Fruit fly (Drosophila melanogaster) whole organism, embryonic: ENCODE measurements around the gene CG42342.

Experiments
- ATbp ChIP-seq: fragments of 200-800 bp; sonication (Bioruptor generic); optimal IDR thresholded peaks from 2 replicates; lab custom pipeline; 2017; ENCODE audit warnings: missing biosample characterization, mild to moderate bottlenecking, missing genetic modification characterization, missing genetic modification reagents
- C15 ChIP-seq: fragments of 200-800 bp; sonication (Bioruptor generic); IDR thresholded peaks from 3 replicates; pipeline ENCODE4 v1.3.6; 2022; ENCODE audit warnings: missing biosample characterization, missing genetic modification characterization
- CG10321 ChIP-seq: fragments of 200-800 bp; sonication (Bioruptor generic); IDR thresholded peaks from 2 replicates; pipeline ENCODE4 v1.3.6; 2022; ENCODE audit warnings: missing biosample characterization, missing genetic modification characterization
- CG12942 ChIP-seq: fragments of 200-800 bp; sonication (Bioruptor generic); optimal IDR thresholded peaks from 3 replicates; lab custom pipeline; 2016; ENCODE audit warnings: missing biosample characterization, missing genetic modification characterization
- CG13123 ChIP-seq: fragments of 200-800 bp; sonication (Bioruptor generic); optimal IDR thresholded peaks from 2 replicates; lab custom pipeline; 2016; ENCODE audit warnings: missing biosample characterization, missing genetic modification characterization
- CG13775 ChIP-seq: fragments of 200-800 bp; sonication (Bioruptor generic); optimal IDR thresholded peaks from 3 replicates; lab custom pipeline; 2017; ENCODE audit warnings: missing biosample characterization, mild to moderate bottlenecking, missing genetic modification characterization
- CG15696 ChIP-seq: fragments of 200-800 bp; sonication (Bioruptor generic); optimal IDR thresholded peaks from 2 replicates; lab custom pipeline; 2019; ENCODE audit warnings: missing biosample characterization, mild to moderate bottlenecking, missing genetic modification characterization, moderate library complexity
- CG1602 ChIP-seq: fragments of 200-800 bp; sonication (Bioruptor generic); optimal IDR thresholded peaks from 3 replicates; lab custom pipeline; 2016; ENCODE audit warnings: missing biosample characterization, missing genetic modification characterization
- CG17328 ChIP-seq: fragments of 200-800 bp; sonication (Bioruptor generic); IDR thresholded peaks from 2 replicates; pipeline ENCODE4 v1.3.6; 2022; ENCODE audit warnings: missing biosample characterization, missing genetic modification characterization
- CG17359 ChIP-seq: fragments of 200-800 bp; sonication (Bioruptor generic); optimal IDR thresholded peaks from 3 replicates; lab custom pipeline; 2018; ENCODE audit warnings: missing biosample characterization, mild to moderate bottlenecking, missing genetic modification characterization, moderate library complexity
- CG2120 ChIP-seq: fragments of 200-800 bp; sonication (Bioruptor generic); optimal IDR thresholded peaks from 3 replicates; lab custom pipeline; 2016; ENCODE audit warnings: missing biosample characterization, missing genetic modification characterization
- CG32767 ChIP-seq: fragments of 200-800 bp; sonication (Bioruptor generic); IDR thresholded peaks from 2 replicates; pipeline ENCODE4 v1.3.6; 2022; ENCODE audit warnings: missing biosample characterization, missing genetic modification characterization
- CG5245 ChIP-seq: fragments of 200-800 bp; sonication (Bioruptor generic); optimal IDR thresholded peaks from 3 replicates; lab custom pipeline; 2016; ENCODE audit warnings: missing biosample characterization, missing genetic modification characterization
- CG8290 ChIP-seq, 3 experiments: fragments of 200-800 bp; sonication (Bioruptor generic); optimal IDR thresholded peaks; 2 replicates each; lab custom pipeline; 2016 to 2019; ENCODE audit warnings: missing biosample characterization in 3 of 3, missing genetic modification characterization in 3 of 3, mild to moderate bottlenecking in 2 of 3, moderate library complexity in 1 of 3
- CG8359 ChIP-seq: fragments of 200-800 bp; sonication (Bioruptor generic); optimal IDR thresholded peaks from 2 replicates; lab custom pipeline; 2017; ENCODE audit warnings: missing biosample characterization, mild to moderate bottlenecking, missing genetic modification characterization, borderline replicate concordance
- Camta ChIP-seq: fragments of 200-800 bp; sonication (Bioruptor generic); optimal IDR thresholded peaks from 2 replicates; lab custom pipeline; 2016; ENCODE audit warnings: missing biosample characterization, missing genetic modification characterization
- Dad ChIP-seq: fragments of 200-800 bp; sonication (Bioruptor generic); optimal IDR thresholded peaks from 3 replicates; lab custom pipeline; 2016; ENCODE audit warnings: missing biosample characterization, missing genetic modification characterization
- Deaf1 ChIP-seq: fragments of 200-800 bp; optimal IDR thresholded peaks from 3 replicates; lab custom pipeline; 2019; ENCODE audit warnings: missing biosample characterization, mild to moderate bottlenecking, missing genetic modification characterization, moderate library complexity
- Dek ChIP-seq: fragments of 200-800 bp; sonication (Bioruptor generic); optimal IDR thresholded peaks from 3 replicates; lab custom pipeline; 2019; ENCODE audit warnings: missing biosample characterization, mild to moderate bottlenecking, missing genetic modification characterization, moderate library complexity
- Doc2 ChIP-seq: fragments of 200-800 bp; sonication (Bioruptor generic); IDR thresholded peaks from 2 replicates; pipeline ENCODE4 v1.3.6; 2022; ENCODE audit warnings: missing biosample characterization, missing genetic modification characterization
- ERR ChIP-seq: fragments of 200-800 bp; sonication (Bioruptor generic); optimal IDR thresholded peaks from 2 replicates; lab custom pipeline; 2016; ENCODE audit warnings: missing biosample characterization, missing genetic modification characterization
- Ets65A ChIP-seq: fragments of 200-800 bp; sonication (Bioruptor generic); peaks from one replicate; lab custom pipeline; 2016; ENCODE audit warnings: missing biosample characterization, missing genetic modification characterization
- Gug ChIP-seq: fragments of 200-800 bp; sonication (Bioruptor generic); IDR thresholded peaks from 4 replicates; pipeline ENCODE4 v1.3.6; 2022; ENCODE audit warnings: missing biosample characterization, missing genetic modification characterization
- Hr51 ChIP-seq, 2 experiments: fragments of 200-800 bp; sonication (Bioruptor generic); optimal IDR thresholded peaks; 2 replicates in 1 of 2; 3 replicates in 1 of 2; lab custom pipeline; 2016 to 2018; ENCODE audit warnings: missing biosample characterization in 2 of 2, missing genetic modification characterization in 2 of 2, mild to moderate bottlenecking in 1 of 2, moderate library complexity in 1 of 2
- NC2α ChIP-seq: fragments of 200-800 bp; sonication (Bioruptor generic); optimal IDR thresholded peaks from 2 replicates; lab custom pipeline; 2016; ENCODE audit warnings: missing biosample characterization, missing genetic modification characterization
- NFAT ChIP-seq: fragments of 200-800 bp; sonication (Bioruptor generic); IDR thresholded peaks from 2 replicates; pipeline ENCODE4 v1.3.6; 2022; ENCODE audit warnings: missing biosample characterization, missing genetic modification characterization
- NfI ChIP-seq: fragments of 200-800 bp; sonication (Bioruptor generic); optimal IDR thresholded peaks from 3 replicates; lab custom pipeline; 2018; ENCODE audit warnings: missing biosample characterization, mild to moderate bottlenecking, missing genetic modification characterization, moderate library complexity
- Optix ChIP-seq: fragments of 200-800 bp; sonication (Bioruptor generic); IDR thresholded peaks from 3 replicates; pipeline ENCODE4 v1.3.6; 2022; ENCODE audit warnings: missing biosample characterization, missing genetic modification characterization
- Rfx ChIP-seq: fragments of 200-800 bp; sonication (Bioruptor generic); IDR thresholded peaks from 2 replicates; pipeline ENCODE4 v1.3.6; 2022; ENCODE audit warnings: missing biosample characterization, missing genetic modification characterization
- Spps ChIP-seq: fragments of 200-800 bp; sonication (Bioruptor generic); optimal IDR thresholded peaks from 2 replicates; lab custom pipeline; 2018; ENCODE audit warnings: missing biosample characterization, mild to moderate bottlenecking, missing genetic modification characterization
- TFAM ChIP-seq: fragments of 200-800 bp; sonication (Bioruptor generic); optimal IDR thresholded peaks from 2 replicates; lab custom pipeline; 2017; ENCODE audit warnings: missing biosample characterization, missing genetic modification characterization, inconsistent platforms
- ap ChIP-seq: fragments of 200-800 bp; sonication (Bioruptor generic); IDR thresholded peaks from 2 replicates; pipeline ENCODE4 v1.3.6; 2022; ENCODE audit warnings: missing biosample characterization, missing genetic modification characterization
- az2 ChIP-seq: fragments of 200-800 bp; sonication (Bioruptor generic); optimal IDR thresholded peaks from 3 replicates; lab custom pipeline; 2016; ENCODE audit warnings: missing biosample characterization, missing genetic modification characterization
- bbx ChIP-seq: fragments of 200-800 bp; sonication (Bioruptor generic); IDR thresholded peaks from 2 replicates; pipeline ENCODE4 v1.3.6; 2022; ENCODE audit warnings: missing biosample characterization, missing genetic modification characterization; ENCODE audit not compliant: partially characterized antibody
- bowl ChIP-seq: fragments of 200-800 bp; sonication (Bioruptor generic); IDR thresholded peaks from 2 replicates; pipeline ENCODE4 v1.3.6; 2022; ENCODE audit warnings: missing biosample characterization, missing genetic modification characterization
- ci ChIP-seq: fragments of 200-800 bp; sonication (Bioruptor generic); IDR thresholded peaks from 3 replicates; pipeline ENCODE4 v1.3.6; 2022; ENCODE audit warnings: missing biosample characterization, missing genetic modification characterization
- cwo ChIP-seq: fragments of 200-800 bp; sonication (Bioruptor generic); optimal IDR thresholded peaks from 3 replicates; lab custom pipeline; 2017; ENCODE audit warnings: missing biosample characterization, missing genetic modification characterization, mild to moderate bottlenecking, moderate library complexity, missing genetic modification reagents
- dmrt99B ChIP-seq: fragments of 200-800 bp; sonication (Bioruptor generic); optimal IDR thresholded peaks from 2 replicates; lab custom pipeline; 2018; ENCODE audit warnings: missing biosample characterization, mild to moderate bottlenecking, missing genetic modification characterization, moderate library complexity
- esg ChIP-seq: fragments of 200-800 bp; sonication (Bioruptor generic); conservative IDR thresholded peaks from 2 replicates; pipeline ENCODE4 v1.3.6; 2022; ENCODE audit warnings: missing biosample characterization, missing genetic modification characterization
- eve ChIP-seq, 2 experiments: fragments of >200 bp; optimal IDR thresholded peaks; 2 replicates each; lab custom pipeline; 2017; ENCODE audit warnings: missing biosample characterization in 2 of 2, missing genetic modification characterization in 2 of 2
- fd102C ChIP-seq: fragments of 200-800 bp; sonication (Bioruptor generic); optimal IDR thresholded peaks from 2 replicates; lab custom pipeline; 2018; ENCODE audit warnings: missing biosample characterization, mild to moderate bottlenecking, missing genetic modification characterization, moderate library complexity
- mirr ChIP-seq: fragments of 200-800 bp; sonication (Bioruptor generic); optimal IDR thresholded peaks from 3 replicates; lab custom pipeline; 2018; ENCODE audit warnings: missing biosample characterization, mild to moderate bottlenecking, missing genetic modification characterization
- peb ChIP-seq: fragments of 200-800 bp; sonication (Bioruptor generic); IDR thresholded peaks from 2 replicates; pipeline ENCODE4 v1.3.6; 2022; ENCODE audit warnings: missing biosample characterization, missing genetic modification characterization
- psq ChIP-seq: fragments of 200-800 bp; sonication (Bioruptor generic); optimal IDR thresholded peaks from 2 replicates; lab custom pipeline; 2017; ENCODE audit warnings: missing biosample characterization, missing genetic modification characterization
- sd ChIP-seq: fragments of 200-800 bp; sonication (Bioruptor generic); optimal IDR thresholded peaks from 3 replicates; lab custom pipeline; 2018; ENCODE audit warnings: missing biosample characterization, mild to moderate bottlenecking, missing genetic modification characterization, moderate library complexity
- sna ChIP-seq: fragments of 200-800 bp; sonication (Bioruptor generic); IDR thresholded peaks from 2 replicates; pipeline ENCODE4 v1.3.6; 2022; ENCODE audit warnings: missing biosample characterization, missing genetic modification characterization; ENCODE audit not compliant: partially characterized antibody
- sr ChIP-seq: fragments of 200-800 bp; sonication (Bioruptor generic); IDR thresholded peaks from 3 replicates; pipeline ENCODE4 v1.3.6; 2022; ENCODE audit warnings: missing biosample characterization, missing genetic modification characterization
- tio ChIP-seq: fragments of 200-800 bp; sonication (Bioruptor generic); optimal IDR thresholded peaks from 2 replicates; lab custom pipeline; 2017; ENCODE audit warnings: missing biosample characterization, missing genetic modification characterization, inconsistent platforms
- trh ChIP-seq: fragments of 200-800 bp; sonication (Bioruptor generic); optimal IDR thresholded peaks from 2 replicates; lab custom pipeline; 2016; ENCODE audit warnings: missing biosample characterization, missing genetic modification characterization
- zfh1 ChIP-seq: fragments of 200-800 bp; sonication (Bioruptor generic); IDR thresholded peaks from 3 replicates; pipeline ENCODE4 v1.3.6; 2022; ENCODE audit warnings: missing biosample characterization, missing genetic modification characterization

The CG42342 gene

dm6 chr3R:16497379-16497778, 5.2 kb upstream of the CG42342 start (continued):
- TF ChIP-seq CG10321 (GFP tag; lab: Robert Waterston, UW) (peak; percentile 62), fd102C (peak; percentile 53), cwo (peak; percentile 63), Rfx (GFP tag; lab: Robert Waterston, UW) (peak; percentile 96), CG2120 (GFP tag; lab: Kevin White, UChicago) (peak; percentile 79), eve (GFP tag; optimal IDR thresholded peaks at IDR 0.05; lab: Kevin White, UChicago) (no peak), CG15696 (peak; percentile 86), trh (peak; percentile 66), CG5245 (GFP tag; lab: Kevin White, UChicago) (peak; percentile 90), CG13123 (GFP tag; lab: Kevin White, UChicago) (peak; percentile 63), peb (GFP tag; lab: Robert Waterston, UW) (peak; percentile 69), NFAT (GFP tag; lab: Robert Waterston, UW) (peak; percentile 88), CG13775 (GFP tag; lab: Kevin White, UChicago) (peak; percentile 75), ci (GFP tag; lab: Robert Waterston, UW) (peak; percentile 93), CG1602 (GFP tag; lab: Kevin White, UChicago) (peak; percentile 84), Dad (GFP tag; lab: Kevin White, UChicago) (peak; percentile 47), bowl (GFP tag; lab: Robert Waterston, UW) (peak; percentile 48; the same call in 1 of the 2 replicates), esg (GFP tag; lab: Robert Waterston, UW) (peak; percentile 73), ap (GFP tag; lab: Robert Waterston, UW) (peak; percentile 82), Camta (GFP tag; lab: Kevin White, UChicago) (peak; percentile 65), ERR (GFP tag; lab: Kevin White, UChicago) (no peak), Doc2 (GFP tag; lab: Robert Waterston, UW) (peak; percentile 67; the same call in 1 of the 2 replicates), CG17359 (tag; lab: Kevin White, UChicago) (peak; percentile 92), CG8359 (peak; percentile 64), NC2α (GFP tag; lab: Kevin White, UChicago) (peak; percentile 13), Deaf1 (tag; lab: Kevin White, UChicago) (peak; percentile 59), sr (GFP tag; lab: Robert Waterston, UW) (peak; percentile 80; the same call in 2 of the 3 replicates), Optix (GFP tag; lab: Robert Waterston, UW) (peak; percentile 70), CG8290 (GFP tag; optimal IDR thresholded peaks at IDR 0.05; lab: Kevin White, UChicago) (no peak), CG8290 (tag; optimal IDR thresholded peaks at IDR 0.05; lab: Kevin White, UChicago) (no peak), Dek (peak; percentile 87), sd (peak; percentile 51), NfI (GFP tag; lab: Kevin White, UChicago) (peak; percentile 90), CG32767 (GFP tag; lab: Robert Waterston, UW) (no peak), Ets65A (GFP tag; lab: Kevin White, UChicago) (peak; percentile 95), sna (no peak), az2 (GFP tag; lab: Kevin White, UChicago) (peak; percentile 88), mirr (no peak), CG12942 (peak; percentile 81), zfh1 (peak; percentile 90), tio (GFP tag; lab: Kevin White, UChicago) (peak; percentile 68), CG17328 (GFP tag; lab: Robert Waterston, UW) (peak; percentile 82), C15 (0 out of 3 replicates have a peak, but pooled peaks have one; percentile 55), psq (GFP tag; lab: Kevin White, UChicago) (peak; percentile 73), dmrt99B (peak; percentile 83), Gug (GFP tag; lab: Robert Waterston, UW) (peak; percentile 75; the same call in 3 of the 4 replicates), Spps (peak; percentile 79), Hr51 (GFP tag; optimal IDR thresholded peaks at IDR 0.05; lab: Kevin White, UChicago) (peak; percentile 67 to 88), ATbp (GFP tag; lab: Kevin White, UChicago) (peak; percentile 84), TFAM (GFP tag; lab: Kevin White, UChicago) (peak; percentile 27), bbx (no peak)
